Worm (Caenorhabditis elegans) whole organism, L4 larva: ENCODE data around the gene R08A2.5.

Experiments used
- F44E2.7 ChIP-seq: fragments of 200-800 bp; sonication (Bioruptor generic); IDR thresholded peaks from 2 replicates; pipeline ENCODE4 v2.1.2; 2022; ENCODE audit warnings: missing genetic modification characterization, missing compliant biosample characterization
- lin-15B ChIP-seq: fragments of 150-350 bp; sonication (generic microtip); optimal IDR thresholded peaks from 3 replicates; lab custom pipeline; 2014; ENCODE audit warnings: missing biosample characterization, missing genetic modification characterization
- nhr-10 ChIP-seq: fragments of 150-350 bp; optimal IDR thresholded peaks from 2 replicates; lab custom pipeline; 2014; ENCODE audit warnings: missing biosample characterization, missing genetic modification characterization
- tag-97 ChIP-seq: fragments of 200-800 bp; sonication (Bioruptor generic); IDR thresholded peaks from 2 replicates; pipeline ENCODE4 v1.3.6; 2022; ENCODE audit warnings: missing genetic modification characterization, missing compliant biosample characterization
- zag-1 ChIP-seq: fragments of 150-350 bp; optimal IDR thresholded peaks from 2 replicates; lab custom pipeline; 2014; ENCODE audit warnings: missing biosample characterization, missing genetic modification characterization

DNA sequence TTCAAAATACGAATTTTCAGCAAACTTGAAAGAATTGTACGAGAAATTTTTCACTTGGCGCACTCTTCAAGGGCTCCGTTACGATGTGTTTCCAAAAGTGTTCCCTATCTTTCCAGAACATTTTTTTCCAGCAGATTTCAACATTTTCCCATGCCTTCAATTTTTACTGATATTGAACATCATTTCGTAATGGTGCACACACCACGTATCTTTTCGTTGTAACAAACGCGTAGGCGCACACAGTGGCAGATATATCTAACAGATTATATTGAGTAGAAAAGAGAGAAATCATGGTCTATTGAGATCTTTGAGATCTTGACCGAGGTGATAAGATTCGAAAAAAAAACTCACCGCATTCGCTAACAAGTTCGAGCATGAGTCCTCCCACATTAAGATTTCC lies 16.7 kb upstream of the R08A2.5 start:
- TF ChIP-seq zag-1 (tag; lab: Kevin White, UChicago) (no peak), nhr-10 (tag; lab: Kevin White, UChicago) (no peak), tag-97 (no peak), F44E2.7 (GFP tag; lab: Robert Waterston, UW) (no peak), lin-15B (tag; lab: Kevin White, UChicago) (no peak)
